Worm (Caenorhabditis elegans): Measurements from ENCODE around the gene bath-9.

bath-9 gene

ce11 chrII:3378275-3378674, 1.4 kb downstream of the bath-9 start, which contains the start of gene Y49F6C.2:
Gene Y49F6C.2 (plus strand): TSS chrII:3378575.
- TF ChIP-seq gei-17 (GFP tag; optimal IDR thresholded peaks at IDR 0.05) (no peak), hlh-12 (tag; optimal IDR thresholded peaks at IDR 0.05) (no peak), F10E7.11 (tag; optimal IDR thresholded peaks at IDR 0.05) (no peak), madf-6 (GFP tag; IDR thresholded peaks at IDR 0.05) (no peak), ztf-28 (GFP tag; IDR thresholded peaks at IDR 0.05) (no peak), pbrm-1 (GFP tag; IDR thresholded peaks at IDR 0.05) (no peak), ceh-58 (GFP tag; IDR thresholded peaks at IDR 0.05) (no peak), attf-5 (GFP tag; optimal IDR thresholded peaks at IDR 0.05) (no peak), ama-1 (optimal IDR thresholded peaks at IDR 0.05) (no peak), ama-1 (GFP tag; optimal IDR thresholded peaks at IDR 0.05) (no peak), nhr-179 (tag; optimal IDR thresholded peaks at IDR 0.05) (no peak), akir-1 (GFP tag; optimal IDR thresholded peaks at IDR 0.05) (no peak), F39B2.1 (GFP tag; IDR thresholded peaks at IDR 0.05) (no peak), Y53G8AR.9 (GFP tag; conservative IDR thresholded peaks at IDR 0.05) (no peak), dpl-1 (GFP tag; optimal IDR thresholded peaks at IDR 0.05) (no peak), bed-1 (GFP tag; IDR thresholded peaks at IDR 0.05) (no peak), C17E4.6 (GFP tag; IDR thresholded peaks at IDR 0.05) (no peak)

ce11 chrII:3381510-3381909, 4.6 kb downstream of the bath-9 start, which contains the start of gene T06D4.1:
Gene T06D4.1 (plus strand): TSS chrII:3381830.
- TF ChIP-seq K11D2.4 (GFP tag; IDR thresholded peaks at IDR 0.05) = no peak
- no peak for TF ChIP-seq F33H1.4 (GFP tag; IDR thresholded peaks at IDR 0.05)
- no peak for TF ChIP-seq snpc-4 (GFP tag; optimal IDR thresholded peaks at IDR 0.05)
- no peak for TF ChIP-seq snpc-4 (tag; optimal IDR thresholded peaks at IDR 0.05)
- peak; percentile 76 for TF ChIP-seq madf-8 (GFP tag; conservative IDR thresholded peaks at IDR 0.05)
- no peak for TF ChIP-seq rec-8 (tag; optimal IDR thresholded peaks at IDR 0.05)
- TF ChIP-seq fkh-3 (tag; optimal IDR thresholded peaks at IDR 0.05) = no peak
- no peak for TF ChIP-seq dpff-1 (tag; optimal IDR thresholded peaks at IDR 0.05)
- TF ChIP-seq B0035.1 (tag; optimal IDR thresholded peaks at IDR 0.05) = no peak
- TF ChIP-seq snpc-1.1 (tag; optimal IDR thresholded peaks at IDR 0.05; ENCODE audit: insufficient read depth) = peak; percentile 12
- TF ChIP-seq ztf-26 (tag; optimal IDR thresholded peaks at IDR 0.05) = no peak
- no peak for TF ChIP-seq nfyb-1 (GFP tag; IDR thresholded peaks at IDR 0.05)
- no peak for TF ChIP-seq F23B12.7 (tag; optimal IDR thresholded peaks at IDR 0.05; ENCODE audit: insufficient read depth)
- TF ChIP-seq aptf-2 (GFP tag; conservative IDR thresholded peaks at IDR 0.05) = 0 out of 2 replicates have a peak, but pooled peaks have one; percentile 5
- no peak for TF ChIP-seq chd-7 (tag; optimal IDR thresholded peaks at IDR 0.05)
- TF ChIP-seq rcor-1 (GFP tag; IDR thresholded peaks at IDR 0.05) = no peak
- TF ChIP-seq F57A8.1 (GFP tag; optimal IDR thresholded peaks at IDR 0.05) = no peak
- TF ChIP-seq Y53F4B.3 (GFP tag; IDR thresholded peaks at IDR 0.05) = no peak
- TF ChIP-seq Y67H2A.10 (GFP tag; conservative IDR thresholded peaks at IDR 0.05) = no peak
- no peak for TF ChIP-seq nhr-179 (tag; optimal IDR thresholded peaks at IDR 0.05)
- TF ChIP-seq dpl-1 (GFP tag; optimal IDR thresholded peaks at IDR 0.05) = peak; percentile 1
- TF ChIP-seq pha-4 (tag; optimal IDR thresholded peaks at IDR 0.05) = no peak
- TF ChIP-seq akir-1 (GFP tag; optimal IDR thresholded peaks at IDR 0.05) = no peak
- no peak for TF ChIP-seq lin-26 (GFP tag; IDR thresholded peaks at IDR 0.05)
- TF ChIP-seq hmg-1.2 (GFP tag; IDR thresholded peaks at IDR 0.05) = no peak
- TF ChIP-seq lin-54 (GFP tag; optimal IDR thresholded peaks at IDR 0.05) = no peak
- TF ChIP-seq athp-1 (tag; optimal IDR thresholded peaks at IDR 0.05) = no peak
- peak; percentile 80 for TF ChIP-seq efl-1 (GFP tag; optimal IDR thresholded peaks at IDR 0.05)
- TF ChIP-seq madf-10 (tag; optimal IDR thresholded peaks at IDR 0.05) = no peak
- no peak for TF ChIP-seq cebp-1 (GFP tag; IDR thresholded peaks at IDR 0.05)
- no peak for TF ChIP-seq cebp-1 (tag; optimal IDR thresholded peaks at IDR 0.05)
- no peak for TF ChIP-seq ets-4 (GFP tag; optimal IDR thresholded peaks at IDR 0.05)
- TF ChIP-seq hrde-1 (tag; optimal IDR thresholded peaks at IDR 0.05; ENCODE audit: borderline replicate concordance) = no peak
- no peak for TF ChIP-seq ztf-22 (GFP tag; optimal IDR thresholded peaks at IDR 0.05)
- TF ChIP-seq F55B11.4 (tag; optimal IDR thresholded peaks at IDR 0.05; ENCODE audit: borderline replicate concordance, insufficient read depth) = no peak

All from whole organism, young adult.